Worm (Caenorhabditis elegans): ENCODE measurements around the gene Y58A7A.1.

The Y58A7A.1 gene

ce11 chrV:5050073-5050599 is 19.2 kb downstream of the Y58A7A.1 start:
- TF ChIP-seq nhr-21 (tag; optimal IDR thresholded peaks at IDR 0.05) (no peak), Y55F3AM.14 (GFP tag; optimal IDR thresholded peaks at IDR 0.05) (no peak), sma-9 (GFP tag; optimal IDR thresholded peaks at IDR 0.05) (peak; percentile 3), sma-9 (tag; optimal IDR thresholded peaks at IDR 0.05) (no peak), nhr-12 (tag; optimal IDR thresholded peaks at IDR 0.05) (no peak), snpc-4 (tag; optimal IDR thresholded peaks at IDR 0.05) (no peak)

ce11 chrV:5049333-5049942 is 19.9 kb downstream of the Y58A7A.1 start, which contains the start of the genes pqn-51 and K11D12.14:
pqn-51 (plus strand) TSS chrV:5049607.
K11D12.14 (plus strand) TSS chrV:5049636.
- TF ChIP-seq R02D3.7 (tag; optimal IDR thresholded peaks at IDR 0.05), result peak; percentile 1
- TF ChIP-seq lin-13 (GFP tag; optimal IDR thresholded peaks at IDR 0.05), result peak; percentile 87
- TF ChIP-seq nhr-11 (tag; optimal IDR thresholded peaks at IDR 0.05), result no peak
- TF ChIP-seq sem-4 (tag; optimal IDR thresholded peaks at IDR 0.05), result peak; percentile 90
- TF ChIP-seq ztf-4 (tag; optimal IDR thresholded peaks at IDR 0.05), result peak; percentile 89
- TF ChIP-seq nhr-6 (tag; optimal IDR thresholded peaks at IDR 0.05), result peak; percentile 88
- TF ChIP-seq egl-27 (tag; optimal IDR thresholded peaks at IDR 0.05), result peak; percentile 86
- TF ChIP-seq F13H6.1 (tag; optimal IDR thresholded peaks at IDR 0.05), result peak; percentile 98
- TF ChIP-seq blmp-1 (tag; optimal IDR thresholded peaks at IDR 0.05; ENCODE audit: insufficient read depth), result peak; percentile 79
- peak; percentile 90 for TF ChIP-seq nhr-25 (tag; optimal IDR thresholded peaks at IDR 0.05)
- peak; percentile 68 for TF ChIP-seq zag-1 (tag; optimal IDR thresholded peaks at IDR 0.05)
- TF ChIP-seq ceh-82 (tag; optimal IDR thresholded peaks at IDR 0.05), result peak; percentile 40
- TF ChIP-seq elt-1 (tag; optimal IDR thresholded peaks at IDR 0.05), result no peak
- TF ChIP-seq mdl-1 (tag; optimal IDR thresholded peaks at IDR 0.05), result peak in 1 of 2 experiments; percentile 59
- peak; percentile 98 for TF ChIP-seq ama-1 (optimal IDR thresholded peaks at IDR 0.05)
- no peak for TF ChIP-seq ztf-11 (tag; optimal IDR thresholded peaks at IDR 0.05)
- TF ChIP-seq alr-1 (tag; optimal IDR thresholded peaks at IDR 0.05), result no peak
- peak; percentile 92 for TF ChIP-seq gmeb-1 (tag; optimal IDR thresholded peaks at IDR 0.05)
- peak; percentile 95 for TF ChIP-seq sma-3 (GFP tag; optimal IDR thresholded peaks at IDR 0.05)
- peak; percentile 97 for TF ChIP-seq nhr-129 (tag; optimal IDR thresholded peaks at IDR 0.05)
- TF ChIP-seq unc-55 (GFP tag; optimal IDR thresholded peaks at IDR 0.05), result peak; percentile 91
- TF ChIP-seq mab-5 (tag; optimal IDR thresholded peaks at IDR 0.05), result peak; percentile 64
- no peak for TF ChIP-seq elt-3 (tag; optimal IDR thresholded peaks at IDR 0.05)
- TF ChIP-seq nhr-23 (tag; optimal IDR thresholded peaks at IDR 0.05), result no peak
- TF ChIP-seq ZK546.5 (tag; optimal IDR thresholded peaks at IDR 0.05), result peak; percentile 95
- peak; percentile 90 for TF ChIP-seq sma-9 (GFP tag; optimal IDR thresholded peaks at IDR 0.05)
- peak; percentile 47 for TF ChIP-seq sma-9 (tag; optimal IDR thresholded peaks at IDR 0.05)
- TF ChIP-seq Y55F3AM.14 (GFP tag; optimal IDR thresholded peaks at IDR 0.05), result peak; percentile 98
- TF ChIP-seq fos-1 (tag; optimal IDR thresholded peaks at IDR 0.05), result peak; percentile 92
- TF ChIP-seq nhr-12 (tag; optimal IDR thresholded peaks at IDR 0.05), result no peak
- peak; percentile 48 for TF ChIP-seq ceh-16 (tag; optimal IDR thresholded peaks at IDR 0.05)
- no peak for TF ChIP-seq nhr-77 (tag; optimal IDR thresholded peaks at IDR 0.05)
- TF ChIP-seq lsy-2 (tag; optimal IDR thresholded peaks at IDR 0.05), result peak; percentile 79 to 93
- peak; percentile 95 for TF ChIP-seq crh-2 (tag; optimal IDR thresholded peaks at IDR 0.05)
- TF ChIP-seq unc-62 (GFP tag; optimal IDR thresholded peaks at IDR 0.05), result peak; percentile 35
- peak; percentile 92 for TF ChIP-seq lin-11 (tag; optimal IDR thresholded peaks at IDR 0.05)
- TF ChIP-seq nhr-10 (tag; optimal IDR thresholded peaks at IDR 0.05), result peak; percentile 15
- peak; percentile 96 for TF ChIP-seq C34F6.9 (tag; optimal IDR thresholded peaks at IDR 0.05)
- peak; percentile 61 for TF ChIP-seq nhr-237 (tag; optimal IDR thresholded peaks at IDR 0.05)
- TF ChIP-seq aly-2 (tag; optimal IDR thresholded peaks at IDR 0.05), result no peak
- peak; percentile 81 for TF ChIP-seq snpc-4 (tag; optimal IDR thresholded peaks at IDR 0.05)
- no peak for TF ChIP-seq ztf-1 (GFP tag; conservative IDR thresholded peaks at IDR 0.05)
- peak; percentile 94 for TF ChIP-seq nhr-21 (tag; optimal IDR thresholded peaks at IDR 0.05)
- no peak for TF ChIP-seq peb-1 (tag; optimal IDR thresholded peaks at IDR 0.05)
- no peak for TF ChIP-seq unc-39 (tag; optimal IDR thresholded peaks at IDR 0.05)
- no peak for TF ChIP-seq skn-1 (tag; optimal IDR thresholded peaks at IDR 0.05)
- TF ChIP-seq dmd-4 (tag; optimal IDR thresholded peaks at IDR 0.05), result no peak
- no peak for TF ChIP-seq lin-39 (tag; optimal IDR thresholded peaks at IDR 0.05)
- TF ChIP-seq mbf-1 (tag; optimal IDR thresholded peaks at IDR 0.05), result no peak

Data from whole organism, L2 larva.